Fruit fly (Drosophila melanogaster) whole organism, embryonic: ENCODE results near the gene CG2961.
A peak's percentile ranks its signal among the peaks of the same experiment; 100 is the strongest.

ENCODE experiments used
- Aef1 ChIP-seq: fragments of 200-800 bp; sonication (Bioruptor generic); IDR thresholded peaks from 3 replicates; pipeline ENCODE4 v1.3.6; 2022; ENCODE audit warnings: missing biosample characterization, missing genetic modification characterization
- Atf3 ChIP-seq: fragments of 200-800 bp; sonication (Bioruptor generic); optimal IDR thresholded peaks from 3 replicates; lab custom pipeline; 2016; ENCODE audit warnings: missing biosample characterization, missing genetic modification characterization
- BEAF-32 ChIP-seq: fragments of 200-800 bp; sonication (Bioruptor generic); optimal IDR thresholded peaks from 3 replicates; lab custom pipeline; 2017; ENCODE audit warnings: missing biosample characterization, missing genetic modification characterization, mild to moderate bottlenecking, moderate library complexity, missing genetic modification reagents
- CG14710 ChIP-seq: fragments of 200-800 bp; sonication (Bioruptor generic); optimal IDR thresholded peaks from 3 replicates; lab custom pipeline; 2019; ENCODE audit warnings: missing biosample characterization, mild to moderate bottlenecking, missing genetic modification characterization, moderate library complexity
- CG15269 ChIP-seq: fragments of 200-800 bp; sonication (Bioruptor generic); optimal IDR thresholded peaks from 2 replicates; lab custom pipeline; 2018; ENCODE audit warnings: missing biosample characterization, mild to moderate bottlenecking, missing genetic modification characterization, moderate library complexity
- CG15479 ChIP-seq: fragments of 200-800 bp; sonication (Bioruptor generic); optimal IDR thresholded peaks from 3 replicates; lab custom pipeline; 2019; ENCODE audit warnings: missing biosample characterization, mild to moderate bottlenecking, missing genetic modification characterization, moderate library complexity
- CG17385 ChIP-seq: fragments of 200-800 bp; sonication (Bioruptor generic); optimal IDR thresholded peaks from 3 replicates; lab custom pipeline; 2018; ENCODE audit warnings: missing biosample characterization, mild to moderate bottlenecking, missing genetic modification characterization
- CG1792 ChIP-seq: fragments of 200-800 bp; sonication (Bioruptor generic); optimal IDR thresholded peaks from 2 replicates; lab custom pipeline; 2016; ENCODE audit warnings: missing biosample characterization, missing genetic modification characterization
- CG1832 ChIP-seq: fragments of 200-800 bp; sonication (Bioruptor generic); optimal IDR thresholded peaks from 2 replicates; lab custom pipeline; 2017; ENCODE audit warnings: missing biosample characterization, mild to moderate bottlenecking, missing genetic modification characterization, inconsistent platforms
- CG32767 ChIP-seq: fragments of 200-800 bp; sonication (Bioruptor generic); IDR thresholded peaks from 2 replicates; pipeline ENCODE4 v1.3.6; 2022; ENCODE audit warnings: missing biosample characterization, missing genetic modification characterization
- CG3838 ChIP-seq: fragments of 200-800 bp; sonication (Bioruptor generic); optimal IDR thresholded peaks from 3 replicates; lab custom pipeline; 2016; ENCODE audit warnings: missing biosample characterization, missing genetic modification characterization
- CG4360 ChIP-seq: fragments of 200-800 bp; sonication (Bioruptor generic); IDR thresholded peaks from 2 replicates; pipeline ENCODE4 v1.3.6; 2022; ENCODE audit warnings: missing biosample characterization, missing genetic modification characterization
- CG6175 ChIP-seq: fragments of 200-800 bp; sonication (Bioruptor generic); IDR thresholded peaks from 3 replicates; pipeline ENCODE4 v1.3.6; 2022; ENCODE audit warnings: missing biosample characterization, missing genetic modification characterization
- CG9797 ChIP-seq: fragments of 200-800 bp; sonication (Bioruptor generic); optimal IDR thresholded peaks from 3 replicates; lab custom pipeline; 2018; ENCODE audit warnings: missing biosample characterization, mild to moderate bottlenecking, missing genetic modification characterization
- D ChIP-seq, 2 experiments: fragments of 200-800 bp in 1 of 2; fragments of >200 bp in 1 of 2; sonication (Bioruptor generic) in 1 of 2; optimal IDR thresholded peaks; 2 replicates in 1 of 2; 3 replicates in 1 of 2; lab custom pipeline; 2017; ENCODE audit warnings: mild to moderate bottlenecking in 1 of 2, missing biosample characterization in 1 of 2, missing genetic modification characterization in 1 of 2, missing genetic modification reagents in 1 of 2
- Dp ChIP-seq: fragments of 200-800 bp; sonication (Bioruptor generic); optimal IDR thresholded peaks from 2 replicates; lab custom pipeline; 2018; ENCODE audit warnings: missing biosample characterization, mild to moderate bottlenecking, missing genetic modification characterization, moderate library complexity
- E2f2 ChIP-seq: fragments of 200-800 bp; sonication (Bioruptor generic); IDR thresholded peaks from 2 replicates; pipeline ENCODE4 v1.3.6; 2022; ENCODE audit warnings: missing biosample characterization, missing genetic modification characterization
- Elba2 ChIP-seq: fragments of 200-800 bp; sonication (Bioruptor generic); optimal IDR thresholded peaks from 3 replicates; lab custom pipeline; 2016; ENCODE audit warnings: missing biosample characterization, missing genetic modification characterization
- Hmr ChIP-seq: fragments of 200-800 bp; sonication (Bioruptor generic); optimal IDR thresholded peaks from 3 replicates; lab custom pipeline; 2017; ENCODE audit warnings: mild to moderate bottlenecking, missing biosample characterization, missing genetic modification reagents, missing genetic modification characterization
- MESR4 ChIP-seq: fragments of 200-800 bp; sonication (Bioruptor generic); optimal IDR thresholded peaks from 2 replicates; lab custom pipeline; 2018; ENCODE audit warnings: missing biosample characterization, mild to moderate bottlenecking, missing genetic modification characterization, moderate library complexity
- Med ChIP-seq: fragments of 200-800 bp; sonication (Bioruptor generic); peaks from one replicate; lab custom pipeline; 2016; ENCODE audit warnings: missing biosample characterization, missing genetic modification characterization, mild to moderate bottlenecking, inconsistent platforms, moderate library complexity
- Nf-YA ChIP-seq: fragments of 200-800 bp; sonication (Bioruptor generic); IDR thresholded peaks from 2 replicates; pipeline ENCODE4 v1.3.6; 2022; ENCODE audit warnings: missing biosample characterization, missing genetic modification characterization
- Pdp1 ChIP-seq, 2 experiments: fragments of 200-800 bp; sonication (Bioruptor generic); optimal IDR thresholded peaks; 3 replicates each; lab custom pipeline; 2016; ENCODE audit warnings: missing biosample characterization in 2 of 2, missing genetic modification characterization in 2 of 2, mild to moderate bottlenecking in 1 of 2, moderate library complexity in 1 of 2
- YL-1 ChIP-seq: fragments of 200-800 bp; sonication (Bioruptor generic); optimal IDR thresholded peaks from 3 replicates; lab custom pipeline; 2017; ENCODE audit warnings: missing biosample characterization, mild to moderate bottlenecking, missing genetic modification characterization
- bigmax ChIP-seq: fragments of 200-800 bp; sonication (Bioruptor generic); optimal IDR thresholded peaks from 2 replicates; lab custom pipeline; 2018; ENCODE audit warnings: missing biosample characterization, mild to moderate bottlenecking, missing genetic modification characterization
- bsh ChIP-seq, 2 experiments: fragments of 200-800 bp; sonication (Bioruptor generic); optimal IDR thresholded peaks; 2 replicates each; lab custom pipeline; 2017 to 2018; ENCODE audit warnings: mild to moderate bottlenecking in 2 of 2, missing biosample characterization in 2 of 2, missing genetic modification characterization in 2 of 2, moderate library complexity in 1 of 2
- cad ChIP-seq: fragments of >200 bp; optimal IDR thresholded peaks from 2 replicates; lab custom pipeline; 2017; ENCODE audit warnings: missing biosample characterization, missing genetic modification characterization
- chinmo ChIP-seq: fragments of 200-800 bp; sonication (Bioruptor generic); IDR thresholded peaks from 4 replicates; pipeline ENCODE4 v1.3.6; 2022; ENCODE audit warnings: missing biosample characterization, missing genetic modification characterization; ENCODE audit not compliant: partially characterized antibody
- chn ChIP-seq: fragments of 200-800 bp; sonication (Bioruptor generic); optimal IDR thresholded peaks from 2 replicates; lab custom pipeline; 2016; ENCODE audit warnings: missing biosample characterization, missing genetic modification characterization
- gem ChIP-seq: fragments of 200-800 bp; sonication (Bioruptor generic); optimal IDR thresholded peaks from 2 replicates; lab custom pipeline; 2019; ENCODE audit warnings: missing biosample characterization, mild to moderate bottlenecking, missing genetic modification characterization, moderate library complexity
- gfzf ChIP-seq: fragments of 200-800 bp; sonication (Bioruptor generic); optimal IDR thresholded peaks from 2 replicates; lab custom pipeline; 2016; ENCODE audit warnings: missing biosample characterization, mild to moderate bottlenecking, missing genetic modification characterization, moderate library complexity
- insv ChIP-seq, 2 experiments: fragments of 200-800 bp; sonication (Bioruptor generic); optimal IDR thresholded peaks; 3 replicates each; lab custom pipeline; 2016 to 2018; ENCODE audit warnings: missing biosample characterization in 2 of 2, missing genetic modification characterization in 2 of 2
- knrl ChIP-seq: fragments of 200-800 bp; sonication (Bioruptor generic); IDR thresholded peaks from 3 replicates; pipeline ENCODE4 v1.3.6; 2022; ENCODE audit warnings: missing biosample characterization, missing genetic modification characterization; ENCODE audit not compliant: partially characterized antibody
- nerfin-1 ChIP-seq: fragments of 200-800 bp; sonication (Bioruptor generic); optimal IDR thresholded peaks from 3 replicates; lab custom pipeline; 2019; ENCODE audit warnings: missing biosample characterization, mild to moderate bottlenecking, missing genetic modification characterization, moderate library complexity
- nerfin-2 ChIP-seq: fragments of 200-800 bp; sonication (Bioruptor generic); IDR thresholded peaks from 2 replicates; pipeline ENCODE4 v1.3.6; 2022; ENCODE audit warnings: missing biosample characterization, missing genetic modification characterization; ENCODE audit not compliant: partially characterized antibody
- peb ChIP-seq: fragments of 200-800 bp; sonication (Bioruptor generic); IDR thresholded peaks from 2 replicates; pipeline ENCODE4 v1.3.6; 2022; ENCODE audit warnings: missing biosample characterization, missing genetic modification characterization
- pzg ChIP-seq: fragments of 200-800 bp; sonication (Bioruptor generic); optimal IDR thresholded peaks from 3 replicates; lab custom pipeline; 2018; ENCODE audit warnings: missing biosample characterization, mild to moderate bottlenecking, missing genetic modification characterization, moderate library complexity
- row ChIP-seq: fragments of 200-800 bp; sonication (Bioruptor generic); IDR thresholded peaks from 3 replicates; pipeline ENCODE4 v1.3.6; 2022; ENCODE audit warnings: missing biosample characterization, missing genetic modification characterization
- run ChIP-seq: fragments of 200-800 bp; sonication (Bioruptor generic); optimal IDR thresholded peaks from 3 replicates; lab custom pipeline; 2018; ENCODE audit warnings: missing biosample characterization, mild to moderate bottlenecking, missing genetic modification characterization
- unc-4 ChIP-seq: fragments of 200-800 bp; sonication (Bioruptor generic); IDR thresholded peaks from 2 replicates; pipeline ENCODE4 v1.3.6; 2022; ENCODE audit warnings: missing biosample characterization, missing genetic modification characterization; ENCODE audit not compliant: partially characterized antibody
- vvl ChIP-seq: fragments of 200-800 bp; sonication (Bioruptor generic); IDR thresholded peaks from 2 replicates; pipeline ENCODE4 v1.3.6; 2022; ENCODE audit warnings: missing biosample characterization, missing genetic modification characterization
- zfh2 ChIP-seq: fragments of 200-800 bp; sonication (Bioruptor generic); optimal IDR thresholded peaks from 2 replicates; lab custom pipeline; 2016; ENCODE audit warnings: missing biosample characterization, missing genetic modification characterization

CG2961 gene

DNA sequence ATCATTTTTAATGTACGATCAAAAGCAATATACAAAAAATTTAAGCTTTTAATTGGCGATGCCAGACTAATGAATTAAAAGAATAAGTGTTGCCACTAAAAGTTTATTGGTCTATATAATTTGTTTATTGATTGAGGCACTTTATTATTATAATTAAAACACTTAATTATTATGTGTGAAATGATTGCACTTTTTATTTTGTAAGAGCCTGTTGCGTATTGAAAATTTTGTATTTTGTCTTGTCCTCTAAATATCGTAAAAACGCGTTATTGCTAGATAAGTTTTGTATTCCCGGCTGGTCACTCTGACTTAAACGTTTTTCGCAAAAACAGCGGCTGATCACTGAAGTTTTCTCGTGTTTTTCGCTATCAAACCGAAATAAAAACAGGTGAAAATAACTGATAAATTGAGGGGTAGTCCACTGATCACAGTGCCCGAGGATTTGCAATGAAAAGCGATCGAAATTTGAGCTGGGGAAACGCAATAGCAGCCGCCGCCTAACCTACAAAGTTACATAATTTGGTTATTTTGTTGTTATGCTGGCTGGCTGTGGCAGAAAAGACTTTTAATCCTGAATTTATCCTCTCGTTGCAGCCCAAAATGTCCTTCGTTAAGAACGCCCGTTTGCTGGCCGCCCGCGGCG is 20.1 kb downstream of the CG2961 start, which contains the start of gene ATPsyndelta (continued):
- TF ChIP-seq YL-1 (peak; percentile 53), chinmo (GFP tag; lab: Robert Waterston, UW) (no peak), CG6175 (GFP tag; lab: Robert Waterston, UW) (no peak), cad (GFP tag; lab: Kevin White, UChicago) (no peak), gem (tag; lab: Kevin White, UChicago) (peak; percentile 4), unc-4 (peak; percentile 50; the same call in 1 of the 2 replicates), bsh (GFP tag; optimal IDR thresholded peaks at IDR 0.05; lab: Kevin White, UChicago) (no peak), bigmax (GFP tag; lab: Kevin White, UChicago) (peak; percentile 69), CG1792 (GFP tag; lab: Kevin White, UChicago) (no peak), CG14710 (tag; lab: Kevin White, UChicago) (peak; percentile 8), Atf3 (GFP tag; lab: Kevin White, UChicago) (no peak), knrl (GFP tag; lab: Robert Waterston, UW) (peak; percentile 50; the same call in 2 of the 3 replicates), BEAF-32 (GFP tag; lab: Kevin White, UChicago) (peak; percentile 63), row (GFP tag; lab: Robert Waterston, UW) (peak; percentile 25; the same call in 1 of the 3 replicates), pzg (GFP tag; lab: Kevin White, UChicago) (peak; percentile 17), nerfin-2 (GFP tag; lab: Robert Waterston, UW) (no peak)

DNA sequence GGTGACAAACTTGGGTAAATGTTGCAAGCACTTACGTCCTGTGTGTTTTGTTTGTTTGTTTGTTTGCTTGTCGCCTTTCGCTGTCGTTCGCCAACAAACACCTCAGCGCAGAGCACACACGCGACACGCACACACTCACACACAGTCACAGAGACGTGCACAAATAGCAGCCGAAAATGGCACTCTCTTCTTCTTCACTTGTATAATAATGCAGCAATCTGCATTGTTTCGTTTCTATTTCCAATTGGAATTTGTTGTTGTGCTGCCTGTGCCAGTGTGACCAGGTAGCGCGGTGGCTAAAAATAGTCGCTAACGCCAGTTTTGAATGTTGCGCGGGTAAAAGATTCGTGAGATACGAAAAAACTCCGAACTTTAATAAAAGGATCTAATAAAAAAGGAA is 20.8 kb downstream of the CG2961 start, which contains the start of gene Ypel:
TSS of gene Ypel (minus strand) at position 257 of the 400 bp plus-strand sequence.
- TF ChIP-seq E2f2 (GFP tag; lab: Robert Waterston, UW) (peak; percentile 81), Pdp1 (GFP tag; optimal IDR thresholded peaks at IDR 0.05; lab: Kevin White, UChicago) (peak in 1 of 2 experiments; percentile 78), zfh2 (GFP tag; lab: Kevin White, UChicago) (no peak), MESR4 (GFP tag; lab: Kevin White, UChicago) (peak; percentile 4), gfzf (GFP tag; lab: Kevin White, UChicago) (peak; percentile 65), Nf-YA (GFP tag; lab: Robert Waterston, UW) (no peak), nerfin-1 (peak; percentile 30), Elba2 (GFP tag; lab: Kevin White, UChicago) (peak; percentile 91), CG15479 (GFP tag; lab: Kevin White, UChicago) (peak; percentile 86), Med (peak; percentile 59), pzg (GFP tag; lab: Kevin White, UChicago) (peak; percentile 22), Dp (GFP tag; lab: Kevin White, UChicago) (peak; percentile 76), insv (GFP tag; optimal IDR thresholded peaks at IDR 0.05; lab: Kevin White, UChicago) (peak; percentile 60 to 92), CG1832 (GFP tag; lab: Kevin White, UChicago) (peak; percentile 6), CG4360 (GFP tag; lab: Robert Waterston, UW) (peak; percentile 83), CG3838 (GFP tag; lab: Kevin White, UChicago) (peak; percentile 4), Aef1 (GFP tag; lab: Robert Waterston, UW) (peak; percentile 34; the same call in 1 of the 3 replicates), CG32767 (no peak), D (optimal IDR thresholded peaks at IDR 0.05; lab: Kevin White, UChicago) (no peak), D (GFP tag; optimal IDR thresholded peaks at IDR 0.05; lab: Kevin White, UChicago) (peak; percentile 17), peb (GFP tag; lab: Robert Waterston, UW) (no peak), CG15269 (tag; lab: Kevin White, UChicago) (no peak), CG9797 (GFP tag; lab: Kevin White, UChicago) (peak; percentile 53), vvl (GFP tag; lab: Robert Waterston, UW) (peak; percentile 31; the same call in 1 of the 2 replicates), chn (GFP tag; lab: Kevin White, UChicago) (no peak), CG17385 (GFP tag; lab: Kevin White, UChicago) (peak; percentile 80), run (tag; lab: Kevin White, UChicago) (no peak), Hmr (GFP tag; lab: Kevin White, UChicago) (no peak)
- TF ChIP-seq, all 482 proteins: peak for 19
